Fruit fly (Drosophila melanogaster): Measurements from ENCODE around the gene CG11426.

- TF ChIP-seq Dll (optimal IDR thresholded peaks at IDR 0.05) (no peak), psq (optimal IDR thresholded peaks at IDR 0.05) (no peak)
Observed at dm6 chr3L:22497594-22497993, 27.2 kb downstream of the CG11426 start.

Measured in whole organism.